Fruit fly (Drosophila melanogaster) whole organism, wandering third instar larva: ENCODE results near the gene Tdrd3.

Experiments
- Abd-B ChIP-seq: fragments of >200 bp; optimal IDR thresholded peaks from 2 replicates; lab custom pipeline; 2017; ENCODE audit warnings: missing biosample characterization, missing genetic modification characterization
- Dif ChIP-seq: fragments of 200-275, 200-300 bp; sonication (Bioruptor generic); optimal IDR thresholded peaks from 2 replicates; lab custom pipeline; 2018; ENCODE audit warnings: missing biosample characterization, missing genetic modification characterization; ENCODE audit not compliant: partially characterized antibody
- Hr83 ChIP-seq: fragments of 200-300 bp; sonication (Bioruptor generic); optimal IDR thresholded peaks from 2 replicates; lab custom pipeline; 2016; ENCODE audit warnings: missing biosample characterization, mild to moderate bottlenecking, missing genetic modification characterization, moderate library complexity; ENCODE audit not compliant: poor library complexity, severe bottlenecking
- Myc ChIP-seq: fragments of >200 bp; optimal IDR thresholded peaks from 2 replicates; lab custom pipeline; 2017
- N ChIP-seq: fragments of >200 bp; optimal IDR thresholded peaks from 2 replicates; lab custom pipeline; 2018; ENCODE audit warnings: missing biosample characterization, missing external identifiers, missing genetic modification characterization
- Sp1 ChIP-seq: fragments of 200-800 bp; sonication (Bioruptor generic); optimal IDR thresholded peaks from 3 replicates; lab custom pipeline; 2019; ENCODE audit warnings: missing biosample characterization, mild to moderate bottlenecking, missing genetic modification characterization, moderate library complexity
- br ChIP-seq: fragments of 200-800 bp; sonication (Bioruptor generic); optimal IDR thresholded peaks from 2 replicates; lab custom pipeline; 2016; ENCODE audit warnings: missing biosample characterization, missing genetic modification characterization
- brk ChIP-seq: fragments of 200-800 bp; sonication (Bioruptor generic); optimal IDR thresholded peaks from 2 replicates; lab custom pipeline; 2016; ENCODE audit warnings: missing biosample characterization, mild to moderate bottlenecking, missing genetic modification characterization
- ey ChIP-seq: fragments of 200-800 bp; sonication (Bioruptor generic); optimal IDR thresholded peaks from 2 replicates; lab custom pipeline; 2016; ENCODE audit warnings: missing biosample characterization, missing genetic modification characterization
- fru ChIP-seq: fragments of 200-800 bp; sonication (Bioruptor generic); optimal IDR thresholded peaks from 3 replicates; lab custom pipeline; 2016; ENCODE audit warnings: missing biosample characterization, mild to moderate bottlenecking, missing genetic modification characterization
- h ChIP-seq: fragments of 200-800 bp; sonication (Bioruptor generic); optimal IDR thresholded peaks from 3 replicates; lab custom pipeline; 2016; ENCODE audit warnings: missing biosample characterization, mild to moderate bottlenecking, missing genetic modification characterization
- pan ChIP-seq: fragments of >200 bp; optimal IDR thresholded peaks from 2 replicates; lab custom pipeline; 2017
- psq ChIP-seq: fragments of 200-800 bp; sonication (Bioruptor generic); optimal IDR thresholded peaks from 3 replicates; lab custom pipeline; 2017; ENCODE audit warnings: missing biosample characterization, mild to moderate bottlenecking, missing genetic modification characterization, moderate library complexity
- usp ChIP-seq: fragments of >200 bp; optimal IDR thresholded peaks from 2 replicates; lab custom pipeline; 2017; ENCODE audit warnings: missing biosample characterization, missing genetic modification characterization

DNA sequence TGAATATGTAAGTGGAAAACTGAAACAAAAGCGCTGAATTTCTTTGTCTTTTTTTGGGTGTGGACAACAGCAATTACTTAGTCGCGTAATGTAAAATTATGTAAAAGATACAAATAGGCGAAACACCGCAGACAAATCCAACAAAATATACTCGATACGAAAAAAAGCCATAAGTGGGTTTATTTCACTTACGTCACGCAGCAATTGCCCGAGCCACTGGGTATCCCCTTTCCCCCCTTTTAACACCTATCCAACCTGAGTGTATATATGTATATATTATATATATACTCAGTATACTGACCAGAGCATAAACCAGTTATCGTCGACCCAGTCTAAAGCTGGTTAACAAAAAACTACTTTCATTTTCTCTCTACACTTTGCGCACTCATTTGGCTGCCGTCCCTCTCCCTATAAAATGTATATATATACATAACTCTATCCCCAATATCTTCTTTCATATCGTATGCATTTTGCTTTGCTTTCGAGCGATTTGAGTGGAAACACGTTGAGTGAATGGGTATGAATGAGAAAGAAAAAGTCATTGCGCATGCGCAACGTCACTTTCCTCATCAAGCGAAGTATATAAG lies 43.4 kb upstream of the Tdrd3 start:
- TF ChIP-seq h, result no peak
- no peak for TF ChIP-seq ey (GFP tag; lab: Kevin White, UChicago)
- no peak for TF ChIP-seq Dif
- no peak for TF ChIP-seq Myc
- TF ChIP-seq Hr83 (GFP tag; lab: Kevin White, UChicago), result no peak
- TF ChIP-seq usp (GFP tag; lab: Kevin White, UChicago), result no peak
- no peak for TF ChIP-seq fru
- TF ChIP-seq Abd-B (GFP tag; lab: Kevin White, UChicago), result no peak
- TF ChIP-seq N (GFP tag; lab: Kevin White, UChicago), result no peak
- TF ChIP-seq psq (GFP tag; lab: Kevin White, UChicago), result peak; percentile 90
- peak; percentile 2 for TF ChIP-seq brk (GFP tag; lab: Kevin White, UChicago)
- no peak for TF ChIP-seq pan
- no peak for TF ChIP-seq br
- no peak for TF ChIP-seq Sp1
